Fruit fly (Drosophila melanogaster): ENCODE data around the gene GABA-B-R1.

GABA-B-R1 gene

DNA sequence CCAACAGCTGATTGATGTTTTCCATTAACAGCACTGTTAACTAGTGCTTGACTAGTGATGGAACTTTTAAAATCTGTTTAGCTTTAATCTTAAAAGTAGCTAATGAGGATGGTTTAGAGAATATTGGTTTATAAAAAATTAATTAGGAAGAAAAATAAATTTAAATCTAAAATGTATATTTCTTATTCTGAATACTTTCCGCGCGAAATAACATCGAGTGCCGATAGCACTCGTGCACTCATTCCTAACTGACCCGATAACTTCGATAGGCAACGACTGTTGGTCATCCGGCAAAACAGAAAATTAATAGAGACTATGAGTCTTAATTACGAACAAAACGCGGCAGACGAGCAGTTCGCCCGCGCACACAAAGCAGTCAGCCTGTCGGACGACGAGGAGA lies 6.4 kb upstream of the GABA-B-R1 start, which contains the start of the genes THG and Rnmt (continued):
- TF ChIP-seq lab (GFP tag; optimal IDR thresholded peaks at IDR 0.05) (peak; percentile 80), vvl (GFP tag; IDR thresholded peaks at IDR 0.05) (peak; percentile 92), Oli (tag; optimal IDR thresholded peaks at IDR 0.05) (peak; percentile 75), HLHmδ (GFP tag; optimal IDR thresholded peaks at IDR 0.05) (no peak), CG13894 (tag; optimal IDR thresholded peaks at IDR 0.05) (peak; percentile 74), CG17361 (GFP tag; IDR thresholded peaks at IDR 0.05) (peak; percentile 78), wek (GFP tag; optimal IDR thresholded peaks at IDR 0.05) (no peak), CG6689 (GFP tag; IDR thresholded peaks at IDR 0.05) (peak; percentile 89), CG11247 (GFP tag; IDR thresholded peaks at IDR 0.05) (peak; percentile 89), CG30020 (tag; optimal IDR thresholded peaks at IDR 0.05) (peak; percentile 60), tna (GFP tag; IDR thresholded peaks at IDR 0.05; ENCODE audit: partially characterized antibody) (peak; percentile 85), CG2199 (GFP tag; IDR thresholded peaks at IDR 0.05) (peak; percentile 56; the same call in 1 of the 3 replicates), CG3407 (GFP tag; optimal IDR thresholded peaks at IDR 0.05) (peak; percentile 68), tx (GFP tag; optimal IDR thresholded peaks at IDR 0.05) (peak; percentile 34), lilli (GFP tag; optimal IDR thresholded peaks at IDR 0.05) (peak; percentile 90), dati (GFP tag; IDR thresholded peaks at IDR 0.05) (0 out of 2 replicates have a peak, but pooled peaks have one; percentile 37), Bgb (GFP tag; IDR thresholded peaks at IDR 0.05; ENCODE audit: partially characterized antibody) (peak; percentile 87), ato (GFP tag; IDR thresholded peaks at IDR 0.05; ENCODE audit: partially characterized antibody) (peak; percentile 41; the same call in 1 of the 2 replicates), Mrtf (GFP tag; IDR thresholded peaks at IDR 0.05) (peak; percentile 80), CG34224 (GFP tag; IDR thresholded peaks at IDR 0.05; ENCODE audit: partially characterized antibody) (peak; percentile 84), CG3281 (GFP tag; optimal IDR thresholded peaks at IDR 0.05) (peak; percentile 74), CG14965 (GFP tag; optimal IDR thresholded peaks at IDR 0.05; ENCODE audit: borderline replicate concordance) (no peak), ATbp (GFP tag; optimal IDR thresholded peaks at IDR 0.05) (peak; percentile 57), H15 (GFP tag; IDR thresholded peaks at IDR 0.05) (peak; percentile 83), CG11696 (GFP tag; IDR thresholded peaks at IDR 0.05) (0 out of 2 replicates have a peak, but pooled peaks have one; percentile 26), gce (GFP tag; IDR thresholded peaks at IDR 0.05) (peak; percentile 83; the same call in 2 of the 3 replicates), ap (GFP tag; IDR thresholded peaks at IDR 0.05) (peak; percentile 74), Ptx1 (GFP tag; IDR thresholded peaks at IDR 0.05) (peak; percentile 87), CG1603 (tag; optimal IDR thresholded peaks at IDR 0.05) (peak; percentile 71), dysf (GFP tag; IDR thresholded peaks at IDR 0.05) (peak; percentile 84), CG16815 (GFP tag; optimal IDR thresholded peaks at IDR 0.05) (peak; percentile 75), Drgx (GFP tag; IDR thresholded peaks at IDR 0.05) (peak; percentile 55), HLH4C (GFP tag; IDR thresholded peaks at IDR 0.05; ENCODE audit: partially characterized antibody) (peak; percentile 85), CG16779 (GFP tag; IDR thresholded peaks at IDR 0.05) (0 out of 2 replicates have a peak, but pooled peaks have one; percentile 9), Stat92E (GFP tag; optimal IDR thresholded peaks at IDR 0.05) (peak in 1 of 3 experiments; percentile 60), twi (tag; optimal IDR thresholded peaks at IDR 0.05) (peak; percentile 79), CG4404 (GFP tag; IDR thresholded peaks at IDR 0.05) (peak; percentile 78), ssp (GFP tag; IDR thresholded peaks at IDR 0.05) (peak; percentile 66), ERR (GFP tag; optimal IDR thresholded peaks at IDR 0.05) (peak; percentile 31), CG14441 (GFP tag; IDR thresholded peaks at IDR 0.05) (peak; percentile 86), CG32767 (GFP tag; IDR thresholded peaks at IDR 0.05) (peak; percentile 65; the same call in 1 of the 2 replicates), Hmr (GFP tag; optimal IDR thresholded peaks at IDR 0.05) (peak; percentile 81), hb (GFP tag; IDR thresholded peaks at IDR 0.05; ENCODE audit: partially characterized antibody) (peak; percentile 79), usp (GFP tag; optimal IDR thresholded peaks at IDR 0.05) (no peak), CG13424 (tag; optimal IDR thresholded peaks at IDR 0.05) (peak; percentile 92), cas (GFP tag; IDR thresholded peaks at IDR 0.05) (peak; percentile 80), CG1529 (GFP tag; optimal IDR thresholded peaks at IDR 0.05) (peak; percentile 56), HmgD (GFP tag; optimal IDR thresholded peaks at IDR 0.05) (no peak), bowl (GFP tag; IDR thresholded peaks at IDR 0.05) (peak; percentile 58), Dref (GFP tag; IDR thresholded peaks at IDR 0.05) (peak; percentile 82)
